Worm (Caenorhabditis elegans) whole organism, L4/young adult: ENCODE results near the gene T11G6.2.

Experiments used
- W03F9.2 ChIP-seq: fragments of 150-350 bp; optimal IDR thresholded peaks from 2 replicates; lab custom pipeline; 2014; ENCODE audit warnings: missing biosample characterization, missing genetic modification characterization
- him-1 ChIP-seq: sonication (generic microtip); optimal IDR thresholded peaks from 2 replicates; lab custom pipeline; 2016; ENCODE audit warnings: missing genotype, missing genetic modification reagents, missing genetic modification characterization, missing compliant biosample characterization

- no peak for TF ChIP-seq him-1 (tag; lab: Kevin White, UChicago)
- TF ChIP-seq W03F9.2: no peak
Observed at ce11 chrIV:10861102-10861501, 2.8 kb upstream of the T11G6.2 start, which contains the start of gene rbm-22.
